Worm (Caenorhabditis elegans): ENCODE results near the gene srx-32.

DNA sequence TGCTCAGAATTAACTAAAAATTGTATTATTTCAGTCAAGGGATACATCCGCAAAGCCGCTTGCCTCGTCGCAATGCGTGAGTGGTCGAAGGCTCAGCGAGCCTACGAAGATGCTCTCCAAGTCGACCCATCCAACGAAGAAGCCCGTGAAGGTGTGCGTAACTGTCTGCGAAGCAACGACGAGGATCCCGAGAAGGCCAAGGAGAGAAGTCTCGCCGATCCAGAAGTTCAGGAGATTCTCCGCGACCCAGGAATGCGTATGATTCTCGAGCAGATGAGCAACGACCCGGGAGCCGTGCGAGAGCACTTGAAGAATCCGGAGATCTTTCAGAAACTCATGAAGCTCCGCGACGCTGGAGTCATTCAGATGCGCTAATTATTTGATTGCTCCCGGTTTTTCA is 46.2 kb downstream of the srx-32 start:
- no peak for TF ChIP-seq nhr-28 (tag; optimal IDR thresholded peaks at IDR 0.05)
- no peak for TF ChIP-seq mdt-29 (GFP tag; IDR thresholded peaks at IDR 0.05)
- TF ChIP-seq nhr-10 (tag; optimal IDR thresholded peaks at IDR 0.05) = no peak
- TF ChIP-seq hlh-30 (tag; optimal IDR thresholded peaks at IDR 0.05; ENCODE audit: insufficient read depth) = no peak
- TF ChIP-seq dpl-1 (GFP tag; optimal IDR thresholded peaks at IDR 0.05) = no peak
- no peak for TF ChIP-seq aha-1 (tag)
- no peak for TF ChIP-seq nhr-25 (tag; optimal IDR thresholded peaks at IDR 0.05; ENCODE audit: borderline replicate concordance, insufficient read depth)
- TF ChIP-seq snpc-4 (tag; optimal IDR thresholded peaks at IDR 0.05) = no peak
